Fruit fly (Drosophila melanogaster) whole organism, pupa: ENCODE measurements around the gene jumu.

ENCODE experiments used
- CG12605 ChIP-seq: fragments of 200-800 bp; sonication (Bioruptor generic); IDR thresholded peaks from 2 replicates; pipeline ENCODE4 v1.3.6; 2022; ENCODE audit warnings: missing biosample characterization, missing genetic modification characterization
- CG14655 ChIP-seq: fragments of 200-800 bp; sonication (Bioruptor generic); optimal IDR thresholded peaks from 3 replicates; lab custom pipeline; 2017; ENCODE audit warnings: mild to moderate bottlenecking, missing biosample characterization, missing genetic modification reagents, missing genetic modification characterization
- CG17806 ChIP-seq: fragments of 200-800 bp; sonication (Bioruptor generic); optimal IDR thresholded peaks from 2 replicates; lab custom pipeline; 2018; ENCODE audit warnings: missing biosample characterization, mild to moderate bottlenecking, missing genetic modification characterization, moderate library complexity
- CG4496 ChIP-seq: fragments of 200-800 bp; sonication (Bioruptor generic); IDR thresholded peaks from 3 replicates; pipeline ENCODE4 v1.3.6; 2022; ENCODE audit warnings: missing biosample characterization, missing genetic modification characterization
- CG8301 ChIP-seq: fragments of 200-800 bp; sonication (Bioruptor generic); optimal IDR thresholded peaks from 2 replicates; lab custom pipeline; 2018; ENCODE audit warnings: missing biosample characterization, mild to moderate bottlenecking, missing genetic modification characterization
- EcR ChIP-seq: fragments of 200-800 bp; sonication (Bioruptor generic); optimal IDR thresholded peaks from 3 replicates; lab custom pipeline; 2019; ENCODE audit warnings: missing biosample characterization, missing genetic modification characterization, mild to moderate bottlenecking, moderate library complexity, missing genetic modification reagents
- Pif1A ChIP-seq: fragments of 200-800 bp; sonication (Bioruptor generic); optimal IDR thresholded peaks from 3 replicates; lab custom pipeline; 2016; ENCODE audit warnings: missing biosample characterization, missing genetic modification characterization

DNA sequence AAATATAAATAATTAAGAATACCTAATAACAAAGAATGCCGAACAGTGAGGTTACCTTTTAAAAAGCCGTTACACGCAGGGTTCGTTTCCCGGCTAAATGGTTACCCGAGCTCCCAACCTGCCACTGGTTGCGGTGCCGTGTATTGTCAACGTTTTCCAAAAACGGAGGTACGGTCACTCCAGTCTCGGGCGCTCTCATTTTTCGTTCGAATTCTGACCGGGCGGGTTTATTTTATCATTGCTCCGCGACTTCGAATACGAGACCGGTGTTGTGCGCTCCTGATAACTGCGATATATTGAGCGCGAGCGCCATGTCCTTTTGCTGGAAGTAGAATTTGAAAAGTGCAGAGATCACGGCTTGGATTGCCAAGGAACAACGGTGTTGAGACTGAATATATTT lies at the start of gene jumu:
- TF ChIP-seq Pif1A (GFP tag; lab: Kevin White, UChicago): no peak
- TF ChIP-seq CG4496: no peak
- no peak for TF ChIP-seq CG8301 (tag; lab: Kevin White, UChicago)
- TF ChIP-seq EcR (GFP tag; lab: Kevin White, UChicago): no peak
- TF ChIP-seq CG12605 (GFP tag; lab: Robert Waterston, UW): no peak
- no peak for TF ChIP-seq CG17806 (tag; lab: Kevin White, UChicago)
- TF ChIP-seq CG14655 (GFP tag; lab: Kevin White, UChicago): no peak
